Worm (Caenorhabditis elegans) whole organism, L1 larva: ENCODE measurements around the gene sre-26.

Source experiments
- aly-2 ChIP-seq: fragments of 150-350 bp; optimal IDR thresholded peaks from 2 replicates; lab custom pipeline; 2014; ENCODE audit warnings: missing biosample characterization, missing genetic modification characterization
- ceh-82 ChIP-seq, 3 experiments: fragments of 150-350 bp in 1 of 3; sonication (generic microtip) in 2 of 3; optimal IDR thresholded peaks; 2 replicates each; lab custom pipeline; 2014 to 2017; ENCODE audit warnings: missing biosample characterization in 3 of 3, missing genetic modification characterization in 3 of 3
- lin-39 ChIP-seq: fragments of 150-350 bp; optimal IDR thresholded peaks from 2 replicates; lab custom pipeline; 2014; ENCODE audit warnings: missing biosample characterization, missing genetic modification reagents, missing genetic modification characterization
- lir-3 ChIP-seq: sonication (generic microtip); optimal IDR thresholded peaks from 2 replicates; lab custom pipeline; 2016; ENCODE audit warnings: mild to moderate bottlenecking, missing genetic modification characterization, moderate library complexity, missing compliant biosample characterization; ENCODE audit not compliant: poor library complexity
- nhr-76 ChIP-seq: sonication (generic microtip); optimal IDR thresholded peaks from 2 replicates; lab custom pipeline; 2017; ENCODE audit warnings: missing biosample characterization, missing genetic modification characterization
- pag-3 ChIP-seq: sonication (generic microtip); optimal IDR thresholded peaks from 2 replicates; lab custom pipeline; 2017; ENCODE audit warnings: missing genetic modification characterization, mild to moderate bottlenecking, missing compliant biosample characterization, antibody characterized with exemption, borderline replicate concordance; ENCODE audit not compliant: insufficient read depth
- pqm-1 ChIP-seq: sonication (generic microtip); optimal IDR thresholded peaks from 3 replicates; lab custom pipeline; 2017; ENCODE audit warnings: missing biosample characterization, missing genetic modification characterization
- skn-1 ChIP-seq: fragments of 150-350 bp; optimal IDR thresholded peaks from 2 replicates; lab custom pipeline; 2014; ENCODE audit warnings: missing biosample characterization, missing genetic modification characterization
- snu-23 ChIP-seq: sonication (generic microtip); optimal IDR thresholded peaks from 2 replicates; lab custom pipeline; 2016; ENCODE audit warnings: missing genetic modification characterization, missing compliant biosample characterization
- sptf-1 ChIP-seq: fragments of 150-350 bp; optimal IDR thresholded peaks from 2 replicates; lab custom pipeline; 2014; ENCODE audit warnings: missing biosample characterization, missing genetic modification characterization
- swsn-7 ChIP-seq: sonication (generic microtip); optimal IDR thresholded peaks from 2 replicates; lab custom pipeline; 2016; ENCODE audit warnings: missing genetic modification characterization, missing compliant biosample characterization
- vab-15 ChIP-seq: sonication (generic microtip); optimal IDR thresholded peaks from 2 replicates; lab custom pipeline; 2017; ENCODE audit warnings: missing genotype, mild to moderate bottlenecking, missing genetic modification characterization, missing compliant biosample characterization
- zag-1 ChIP-seq: fragments of 150-350 bp; optimal IDR thresholded peaks from 2 replicates; lab custom pipeline; 2014; ENCODE audit warnings: missing biosample characterization, missing genetic modification characterization
- ztf-11 ChIP-seq, 2 experiments: sonication (generic microtip); optimal IDR thresholded peaks; 2 replicates each; lab custom pipeline; 2016 to 2017; ENCODE audit warnings: missing genetic modification characterization in 2 of 2, missing biosample characterization in 1 of 2, missing compliant biosample characterization in 1 of 2

DNA sequence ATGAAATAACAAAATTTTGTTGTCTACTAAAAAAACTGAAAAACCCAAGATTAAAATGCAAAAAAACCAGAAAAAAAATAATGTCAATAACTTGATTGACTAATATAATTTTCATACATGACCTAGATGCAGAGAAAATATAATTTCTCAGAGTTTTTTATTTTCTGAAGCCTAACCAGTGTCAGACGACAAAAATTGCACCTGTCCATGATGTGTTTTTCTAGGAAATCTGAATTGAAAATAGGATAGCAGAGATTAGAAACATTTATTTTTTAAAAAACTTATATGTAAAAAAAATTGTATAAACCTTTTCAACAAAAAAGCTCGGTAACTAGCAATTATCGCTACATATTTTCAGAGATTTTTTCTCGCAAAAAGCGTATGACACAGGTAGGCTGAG lies 2.4 kb downstream of the sre-26 start:
- no peak for TF ChIP-seq ceh-82 (tag; optimal IDR thresholded peaks at IDR 0.05; lab: Kevin White, UChicago)
- no peak for TF ChIP-seq swsn-7 (tag; lab: Kevin White, UChicago)
- no peak for TF ChIP-seq lin-39
- TF ChIP-seq vab-15 (tag; lab: Kevin White, UChicago) = no peak
- no peak for TF ChIP-seq ztf-11 (tag; optimal IDR thresholded peaks at IDR 0.05; lab: Kevin White, UChicago)
- no peak for TF ChIP-seq zag-1 (tag; lab: Kevin White, UChicago)
- no peak for TF ChIP-seq snu-23 (GFP tag; lab: Kevin White, UChicago)
- no peak for TF ChIP-seq lir-3
- TF ChIP-seq sptf-1 (tag; lab: Kevin White, UChicago) = no peak
- TF ChIP-seq pag-3 (tag; lab: Kevin White, UChicago) = no peak
- no peak for TF ChIP-seq skn-1 (tag; lab: Kevin White, UChicago)
- TF ChIP-seq nhr-76 = no peak
- TF ChIP-seq aly-2 (tag; lab: Kevin White, UChicago) = no peak
- no peak for TF ChIP-seq pqm-1 (tag; lab: Kevin White, UChicago)
